Worm (Caenorhabditis elegans) whole organism, L4/young adult: ENCODE measurements around the gene gmeb-3.

Source experiments
- dao-5 ChIP-seq: sonication (generic microtip); optimal IDR thresholded peaks from 2 replicates; lab custom pipeline; 2016; ENCODE audit warnings: missing genotype, missing genetic modification characterization, moderate library complexity, missing compliant biosample characterization
- him-1 ChIP-seq: sonication (generic microtip); optimal IDR thresholded peaks from 2 replicates; lab custom pipeline; 2016; ENCODE audit warnings: missing genotype, missing genetic modification reagents, missing genetic modification characterization, missing compliant biosample characterization

ce11 chrIII:3782853-3783252 lies 14.6 kb downstream of the gmeb-3 start:
- no peak for TF ChIP-seq dao-5 (tag; lab: Kevin White, UChicago)
- TF ChIP-seq him-1 (tag; lab: Kevin White, UChicago), result no peak
